Worm (Caenorhabditis elegans): ENCODE results near the gene ZC376.8.

DNA sequence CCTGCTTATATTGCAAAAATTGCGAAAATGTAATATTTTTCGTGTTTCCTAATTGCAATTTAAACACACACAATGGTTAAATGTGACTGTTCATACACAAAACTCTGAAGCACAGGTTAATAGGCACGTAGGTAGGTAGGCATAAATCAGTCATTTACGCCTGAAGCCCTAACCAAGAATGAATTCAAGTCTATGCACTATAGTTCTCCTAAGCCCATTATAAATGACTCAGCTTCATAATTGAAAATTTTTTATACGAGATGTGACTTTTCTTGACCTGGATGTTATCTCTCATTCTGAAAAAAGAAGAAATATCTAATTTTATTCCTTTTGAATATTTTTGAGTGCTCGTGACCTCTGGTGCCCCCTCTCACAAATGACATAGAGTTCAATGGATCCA is 38.2 kb upstream of the ZC376.8 start:
- TF ChIP-seq him-1 (tag; optimal IDR thresholded peaks at IDR 0.05) (no peak), W03F9.2 (tag; optimal IDR thresholded peaks at IDR 0.05) (no peak)

All from whole organism, L4/young adult.